Fruit fly (Drosophila melanogaster): Measurements from ENCODE around the gene Trf2.

The Trf2 gene

DNA sequence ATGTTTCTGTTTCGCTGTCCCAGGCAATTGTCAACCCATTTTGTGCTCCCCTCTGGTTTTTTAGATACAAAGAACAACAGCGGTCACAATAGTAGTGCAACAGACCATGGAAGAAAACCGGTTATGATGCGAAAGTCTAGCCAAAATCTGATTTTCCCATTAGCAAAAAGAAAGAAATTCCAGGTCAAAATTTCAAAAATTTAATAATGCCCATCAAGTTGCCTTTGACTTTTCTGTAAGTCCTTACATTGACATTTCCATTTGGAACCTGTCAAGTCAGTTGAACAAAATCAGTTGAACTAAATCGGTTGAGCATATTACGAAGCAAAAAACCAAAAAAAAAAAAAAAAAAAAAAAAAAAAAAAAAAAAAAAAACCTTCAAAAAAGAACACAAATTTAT lies 7.9 kb downstream of the Trf2 start (continued):
- TF ChIP-seq CG7987 (GFP tag; optimal IDR thresholded peaks at IDR 0.05) (no peak), CG11695 (GFP tag; IDR thresholded peaks at IDR 0.05) (no peak), pfk (GFP tag; optimal IDR thresholded peaks at IDR 0.05) (no peak), CG17359 (tag; optimal IDR thresholded peaks at IDR 0.05) (peak; percentile 38), h (optimal IDR thresholded peaks at IDR 0.05) (no peak), stc (GFP tag; IDR thresholded peaks at IDR 0.05) (no peak), dpn (GFP tag; optimal IDR thresholded peaks at IDR 0.05) (peak in 1 of 2 experiments; percentile 52), NC2α (GFP tag; optimal IDR thresholded peaks at IDR 0.05) (no peak), Sin3A (optimal IDR thresholded peaks at IDR 0.05) (no peak), CG10267 (tag; optimal IDR thresholded peaks at IDR 0.05) (no peak), slp2 (GFP tag; optimal IDR thresholded peaks at IDR 0.05) (no peak), Dll (GFP tag; IDR thresholded peaks at IDR 0.05; ENCODE audit: partially characterized antibody) (no peak)

DNA sequence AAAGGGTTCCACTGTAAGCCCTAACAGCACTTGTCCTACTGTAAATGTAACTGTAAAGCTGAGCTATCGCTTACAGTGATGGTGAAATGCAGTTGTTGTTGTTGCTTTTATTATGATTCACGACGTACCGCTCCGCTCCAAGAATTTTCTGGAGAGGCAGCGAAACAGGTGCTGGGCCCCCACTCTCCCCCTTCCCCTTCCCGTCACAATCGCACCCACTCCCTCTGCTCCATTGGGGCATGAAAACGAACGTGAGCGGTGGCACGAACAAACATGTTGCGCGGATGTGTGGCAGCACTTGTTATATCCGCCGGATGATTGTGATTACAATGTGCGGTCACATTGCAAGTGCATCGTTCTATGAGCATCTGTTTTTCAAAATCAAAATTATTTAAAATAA lies 10.5 kb downstream of the Trf2 start:
- TF ChIP-seq CG13775 (GFP tag; optimal IDR thresholded peaks at IDR 0.05) (peak; percentile 58), Jarid2 (GFP tag; optimal IDR thresholded peaks at IDR 0.05) (no peak), kni (GFP tag; optimal IDR thresholded peaks at IDR 0.05) (peak; percentile 75), dmrt11E (tag; optimal IDR thresholded peaks at IDR 0.05) (no peak), p53 (GFP tag; optimal IDR thresholded peaks at IDR 0.05) (peak; percentile 84), Trl (optimal IDR thresholded peaks at IDR 0.05) (peak in 1 of 2 experiments; percentile 8), Trl (GFP tag; optimal IDR thresholded peaks at IDR 0.05) (no peak), Dfd (GFP tag; optimal IDR thresholded peaks at IDR 0.05) (no peak), Taf1 (GFP tag; IDR thresholded peaks at IDR 0.05) (no peak), CG4820 (GFP tag; optimal IDR thresholded peaks at IDR 0.05) (no peak), CG12769 (tag; optimal IDR thresholded peaks at IDR 0.05) (no peak), CG4360 (GFP tag; IDR thresholded peaks at IDR 0.05) (peak; percentile 71), lbe (GFP tag; optimal IDR thresholded peaks at IDR 0.05) (no peak), danr (GFP tag; IDR thresholded peaks at IDR 0.05) (no peak), sd (tag; optimal IDR thresholded peaks at IDR 0.05) (peak; percentile 25), amos (GFP tag; IDR thresholded peaks at IDR 0.05; ENCODE audit: partially characterized antibody) (no peak), Atf3 (GFP tag; optimal IDR thresholded peaks at IDR 0.05) (no peak), abd-A (tag; optimal IDR thresholded peaks at IDR 0.05) (no peak), lab (GFP tag; optimal IDR thresholded peaks at IDR 0.05) (no peak), CG17568 (GFP tag; optimal IDR thresholded peaks at IDR 0.05) (no peak), CG1603 (tag; optimal IDR thresholded peaks at IDR 0.05) (no peak), Asciz (GFP tag; optimal IDR thresholded peaks at IDR 0.05) (no peak), al (GFP tag; IDR thresholded peaks at IDR 0.05) (no peak), Bdp1 (GFP tag; optimal IDR thresholded peaks at IDR 0.05) (no peak), Blimp-1 (GFP tag; optimal IDR thresholded peaks at IDR 0.05) (peak; percentile 45), gfzf (GFP tag; optimal IDR thresholded peaks at IDR 0.05) (peak; percentile 28), CG4404 (GFP tag; IDR thresholded peaks at IDR 0.05) (no peak), HmgD (GFP tag; optimal IDR thresholded peaks at IDR 0.05) (no peak), CG7745 (tag; optimal IDR thresholded peaks at IDR 0.05) (no peak), lola (GFP tag; optimal IDR thresholded peaks at IDR 0.05) (no peak), CG11560 (tag; IDR thresholded peaks at IDR 0.05) (no peak), Hr78 (GFP tag; optimal IDR thresholded peaks at IDR 0.05) (no peak), CG14710 (tag; optimal IDR thresholded peaks at IDR 0.05) (peak; percentile 43), chif (GFP tag; optimal IDR thresholded peaks at IDR 0.05) (no peak), CG4730 (GFP tag; IDR thresholded peaks at IDR 0.05) (no peak), HHEX (GFP tag; optimal IDR thresholded peaks at IDR 0.05) (no peak), CG10543 (GFP tag; optimal IDR thresholded peaks at IDR 0.05) (no peak), CG15601 (tag; optimal IDR thresholded peaks at IDR 0.05) (no peak), ind (GFP tag; optimal IDR thresholded peaks at IDR 0.05) (no peak)

Data from whole organism, embryonic.